Fruit fly (Drosophila melanogaster) whole organism: ENCODE data around the gene Rnmt.

ENCODE experiments used
- CG8478 ChIP-seq: fragments of >200 bp; optimal IDR thresholded peaks from 2 replicates; lab custom pipeline; 2018; ENCODE audit warnings: inconsistent platforms
- Dll ChIP-seq: fragments of >200 bp; optimal IDR thresholded peaks from 2 replicates; lab custom pipeline; 2017
- pan ChIP-seq: fragments of >200 bp; optimal IDR thresholded peaks from 2 replicates; lab custom pipeline; 2017
- psq ChIP-seq: fragments of >200 bp; optimal IDR thresholded peaks from 2 replicates; lab custom pipeline; 2017
- usp ChIP-seq: fragments of >200 bp; optimal IDR thresholded peaks from 2 replicates; lab custom pipeline; 2017; ENCODE audit warnings: missing biosample characterization, missing genetic modification characterization, mixed read lengths

- TF ChIP-seq pan (no peak), usp (no peak), Dll (lab: Kevin White, UChicago) (no peak), psq (lab: Kevin White, UChicago) (no peak), CG8478 (lab: Kevin White, UChicago) (no peak)
These were observed 3.8 kb downstream of the Rnmt start for dm6 chr2L:15013523-15013922.
